Fruit fly (Drosophila melanogaster): ENCODE data around the gene Nufip.

Nufip gene

dm6 chr3L:18757079-18757815, 9.1 kb upstream of the Nufip start (continued):
- TF ChIP-seq zen2 (GFP tag; IDR thresholded peaks at IDR 0.05; ENCODE audit: partially characterized antibody) (peak; percentile 71; the same call in 2 of the 3 replicates), D (optimal IDR thresholded peaks at IDR 0.05) (no peak), D (GFP tag; optimal IDR thresholded peaks at IDR 0.05) (no peak), Lhr (GFP tag; optimal IDR thresholded peaks at IDR 0.05) (no peak), pita (GFP tag; optimal IDR thresholded peaks at IDR 0.05) (no peak), HLH3B (GFP tag; IDR thresholded peaks at IDR 0.05) (0 out of 2 replicates have a peak, but pooled peaks have one; percentile 8), cas (GFP tag; IDR thresholded peaks at IDR 0.05) (no peak), ranshi (GFP tag; IDR thresholded peaks at IDR 0.05) (peak; percentile 22; the same call in 1 of the 2 replicates), Blimp-1 (GFP tag; optimal IDR thresholded peaks at IDR 0.05) (peak; percentile 98), CG3163 (GFP tag; optimal IDR thresholded peaks at IDR 0.05) (peak; percentile 6), sqz (GFP tag; optimal IDR thresholded peaks at IDR 0.05) (peak; percentile 36), z (GFP tag; IDR thresholded peaks at IDR 0.05) (peak; percentile 79; the same call in 2 of the 3 replicates), CG4360 (GFP tag; IDR thresholded peaks at IDR 0.05) (peak; percentile 77), Pdp1 (GFP tag; optimal IDR thresholded peaks at IDR 0.05) (peak in 1 of 2 experiments; percentile 91), dati (GFP tag; IDR thresholded peaks at IDR 0.05) (no peak), CG5180 (GFP tag; optimal IDR thresholded peaks at IDR 0.05) (no peak), BEAF-32 (GFP tag; optimal IDR thresholded peaks at IDR 0.05) (no peak), Hr78 (GFP tag; optimal IDR thresholded peaks at IDR 0.05) (peak in 1 of 2 experiments; percentile 33), kay (GFP tag; optimal IDR thresholded peaks at IDR 0.05) (no peak), CrebB (tag; optimal IDR thresholded peaks at IDR 0.05) (no peak), CG10654 (GFP tag; optimal IDR thresholded peaks at IDR 0.05) (no peak), CG6272 (GFP tag; IDR thresholded peaks at IDR 0.05) (no peak), Ssrp (tag; optimal IDR thresholded peaks at IDR 0.05) (no peak), CG15514 (GFP tag; optimal IDR thresholded peaks at IDR 0.05) (no peak), Fer3 (tag; optimal IDR thresholded peaks at IDR 0.05) (no peak), kni (GFP tag; optimal IDR thresholded peaks at IDR 0.05) (peak; percentile 73), onecut (GFP tag; IDR thresholded peaks at IDR 0.05) (peak; percentile 60), dysf (GFP tag; IDR thresholded peaks at IDR 0.05) (0 out of 3 replicates have a peak, but pooled peaks have one; percentile 20), salm (tag; optimal IDR thresholded peaks at IDR 0.05) (no peak), Fer1 (GFP tag; optimal IDR thresholded peaks at IDR 0.05) (peak; percentile 52), nerfin-2 (GFP tag; IDR thresholded peaks at IDR 0.05; ENCODE audit: partially characterized antibody) (no peak), Bteb2 (GFP tag; optimal IDR thresholded peaks at IDR 0.05) (no peak)

- no peak for TF ChIP-seq CG12155 (GFP tag; optimal IDR thresholded peaks at IDR 0.05)
- no peak for TF ChIP-seq CG34376 (GFP tag; optimal IDR thresholded peaks at IDR 0.05)
- no peak for TF ChIP-seq amos (GFP tag; IDR thresholded peaks at IDR 0.05; ENCODE audit: partially characterized antibody)
- TF ChIP-seq gcm (GFP tag; optimal IDR thresholded peaks at IDR 0.05): no peak
- TF ChIP-seq CG7357 (GFP tag; IDR thresholded peaks at IDR 0.05): no peak
- no peak for TF ChIP-seq CG2129 (GFP tag; IDR thresholded peaks at IDR 0.05; ENCODE audit: partially characterized antibody)
- peak; percentile 24 for TF ChIP-seq CG3407 (GFP tag; optimal IDR thresholded peaks at IDR 0.05)
- TF ChIP-seq CG14860 (GFP tag; IDR thresholded peaks at IDR 0.05; ENCODE audit: partially characterized antibody): no peak
- no peak for TF ChIP-seq Sry-δ (GFP tag; optimal IDR thresholded peaks at IDR 0.05)
- no peak for TF ChIP-seq dmrt11E (tag; optimal IDR thresholded peaks at IDR 0.05)
- TF ChIP-seq Opbp (GFP tag; IDR thresholded peaks at IDR 0.05; ENCODE audit: partially characterized antibody): no peak
- no peak for TF ChIP-seq pzg (GFP tag; optimal IDR thresholded peaks at IDR 0.05)
- TF ChIP-seq CG17829 (tag; optimal IDR thresholded peaks at IDR 0.05): peak; percentile 54
- no peak for TF ChIP-seq Chrac-16 (GFP tag; optimal IDR thresholded peaks at IDR 0.05)
- TF ChIP-seq br (optimal IDR thresholded peaks at IDR 0.05): no peak
- TF ChIP-seq zen (tag; optimal IDR thresholded peaks at IDR 0.05): no peak
- TF ChIP-seq so (GFP tag; IDR thresholded peaks at IDR 0.05): no peak; the same call in 2 of the 3 replicates
These were observed 8.2 kb upstream of the Nufip start for dm6 chr3L:18756293-18756887.

Measured in whole organism, embryonic.